Fruit fly (Drosophila melanogaster): ENCODE measurements around the gene SelT.
A peak's percentile ranks its signal among the peaks of the same experiment; 100 is the strongest.

SelT gene

DNA sequence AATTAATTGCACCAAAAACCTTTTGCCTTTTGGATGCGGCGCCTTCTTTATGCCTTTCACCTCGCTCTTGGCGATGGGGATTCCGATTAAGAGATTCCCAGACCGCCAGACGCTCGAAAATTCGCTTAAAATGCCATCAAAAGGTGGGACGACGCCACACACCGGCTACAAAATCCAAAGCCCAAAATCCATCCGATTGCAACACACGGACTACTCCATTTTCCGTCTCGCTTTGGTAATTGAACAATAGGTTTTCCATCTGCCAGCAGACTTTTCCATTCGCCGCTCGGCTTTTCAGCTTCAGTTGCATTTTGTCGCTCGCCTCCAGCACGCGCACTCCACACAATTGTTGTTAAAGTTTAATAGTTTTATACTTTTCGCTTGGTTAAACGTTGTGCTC is 49.8 kb downstream of the SelT start, which contains the start of gene qtc:
TSS of gene qtc (plus strand) at position 301 of the 400 bp plus-strand sequence.
- TF ChIP-seq tj (GFP tag; optimal IDR thresholded peaks at IDR 0.05) (no peak), CG12768 (GFP tag; optimal IDR thresholded peaks at IDR 0.05) (no peak), cnc (optimal IDR thresholded peaks at IDR 0.05) (no peak), cic (GFP tag; optimal IDR thresholded peaks at IDR 0.05) (no peak), toe (GFP tag; optimal IDR thresholded peaks at IDR 0.05) (no peak), CG1620 (GFP tag; optimal IDR thresholded peaks at IDR 0.05) (no peak), Hr96 (GFP tag; optimal IDR thresholded peaks at IDR 0.05) (no peak), CG14711 (tag; optimal IDR thresholded peaks at IDR 0.05) (no peak)

DNA sequence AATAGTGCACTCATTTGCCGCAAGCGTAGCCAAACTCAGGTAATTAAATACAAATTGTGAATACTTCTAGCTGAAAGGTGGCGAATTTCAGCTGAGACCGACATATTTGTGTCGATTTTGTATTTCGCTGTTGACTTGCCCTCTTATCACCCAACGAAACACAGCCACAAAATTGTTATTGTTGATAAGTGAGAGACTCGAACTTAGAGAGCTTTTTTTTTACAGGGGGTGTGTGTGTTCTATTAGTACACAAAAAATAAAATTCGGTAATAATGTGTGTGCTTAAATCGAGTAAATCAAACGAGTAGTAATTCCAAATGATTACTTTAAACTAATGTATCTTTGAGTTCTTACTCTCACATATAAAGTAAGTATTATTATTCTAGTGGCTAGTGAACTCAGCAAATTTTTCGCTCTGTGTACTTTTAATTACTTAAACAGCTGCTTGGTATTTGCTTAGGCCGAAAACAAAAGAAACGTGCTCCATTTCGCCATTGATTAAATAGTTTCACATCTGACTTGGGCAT is 50.3 kb downstream of the SelT start:
- no peak for TF ChIP-seq Crg-1 (GFP tag; optimal IDR thresholded peaks at IDR 0.05)
- TF ChIP-seq CG12768 (GFP tag; optimal IDR thresholded peaks at IDR 0.05), result peak; percentile 51
- peak; percentile 7 for TF ChIP-seq Mnt (GFP tag; optimal IDR thresholded peaks at IDR 0.05)
- TF ChIP-seq Clk (GFP tag; optimal IDR thresholded peaks at IDR 0.05), result peak; percentile 4
- TF ChIP-seq ovo (GFP tag; optimal IDR thresholded peaks at IDR 0.05), result no peak
- TF ChIP-seq CG33017 (tag; optimal IDR thresholded peaks at IDR 0.05), result peak; percentile 71
- no peak for TF ChIP-seq kay (GFP tag; ENCODE audit: borderline replicate concordance)
- TF ChIP-seq toe (GFP tag; optimal IDR thresholded peaks at IDR 0.05), result no peak
- peak; percentile 23 for TF ChIP-seq pad (GFP tag; optimal IDR thresholded peaks at IDR 0.05)
- no peak for TF ChIP-seq Hr96 (GFP tag; optimal IDR thresholded peaks at IDR 0.05)
- TF ChIP-seq CG1620 (GFP tag; optimal IDR thresholded peaks at IDR 0.05), result no peak
- TF ChIP-seq CG5204 (GFP tag; optimal IDR thresholded peaks at IDR 0.05), result no peak
- peak; percentile 83 for TF ChIP-seq cic (GFP tag; optimal IDR thresholded peaks at IDR 0.05)
- TF ChIP-seq CG7045 (GFP tag; optimal IDR thresholded peaks at IDR 0.05), result peak; percentile 47
- peak; percentile 92 for TF ChIP-seq tj (GFP tag; optimal IDR thresholded peaks at IDR 0.05)
- peak; percentile 74 for TF ChIP-seq CG7101 (tag; optimal IDR thresholded peaks at IDR 0.05)
- TF ChIP-seq bab1 (GFP tag; optimal IDR thresholded peaks at IDR 0.05), result peak; percentile 14
- TF ChIP-seq CG14711 (tag; optimal IDR thresholded peaks at IDR 0.05), result peak; percentile 48
- TF ChIP-seq CG11617 (GFP tag; optimal IDR thresholded peaks at IDR 0.05), result peak; percentile 66
- no peak for TF ChIP-seq cnc (optimal IDR thresholded peaks at IDR 0.05)
